Fruit fly (Drosophila melanogaster): ENCODE measurements around the gene baf.

Gene baf

DNA sequence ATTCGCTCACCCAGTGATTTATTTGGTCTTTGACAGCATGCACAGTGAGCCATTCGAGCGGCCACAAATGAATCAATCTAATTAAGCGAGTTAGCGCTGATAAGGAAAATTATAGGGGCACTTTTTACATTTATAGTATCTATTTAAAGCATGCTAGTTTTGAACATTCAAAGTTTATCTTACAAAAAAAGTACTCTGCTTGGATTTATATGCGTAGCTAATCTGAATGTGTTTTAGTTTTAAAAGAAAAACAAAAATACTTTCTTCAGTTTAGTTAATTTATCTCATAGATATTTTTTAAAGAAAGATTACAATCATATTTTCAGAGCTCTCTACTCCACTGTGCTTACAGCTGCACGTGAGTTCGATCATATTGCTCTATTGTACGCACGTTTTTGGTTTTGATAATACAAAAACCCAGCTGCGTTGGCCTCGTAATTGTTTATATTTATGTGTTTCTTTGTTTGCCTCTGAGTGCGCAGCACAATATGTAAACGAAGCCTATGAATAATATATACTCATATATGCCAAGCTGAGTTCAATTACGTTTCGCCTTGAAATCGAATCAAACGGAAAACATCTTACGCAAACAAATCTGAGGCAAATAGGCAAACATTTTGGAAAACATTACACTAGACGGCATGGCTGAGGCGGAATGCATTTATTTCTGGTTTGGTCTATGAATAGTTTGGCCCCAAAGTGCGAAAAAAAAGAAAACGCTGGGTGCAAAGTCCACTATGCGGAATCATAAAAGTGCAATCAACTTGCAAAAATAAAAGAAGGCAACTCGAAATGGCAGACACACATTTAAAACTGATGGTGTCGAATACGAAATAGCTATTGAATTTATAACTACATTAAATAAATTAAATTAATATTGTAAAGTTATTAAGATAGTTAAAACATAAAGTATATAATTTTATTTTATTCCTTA lies 27.3 kb upstream of the baf start (continued):
- TF ChIP-seq CG6163 (GFP tag; IDR thresholded peaks at IDR 0.05), result peak; percentile 81
- peak; percentile 96 for TF ChIP-seq CG32006 (GFP tag; optimal IDR thresholded peaks at IDR 0.05)
- TF ChIP-seq Eip75B (GFP tag; optimal IDR thresholded peaks at IDR 0.05), result peak; percentile 80
- TF ChIP-seq CG16779 (tag; optimal IDR thresholded peaks at IDR 0.05), result peak; percentile 65
- TF ChIP-seq Ets96B (tag; optimal IDR thresholded peaks at IDR 0.05), result peak; percentile 83
- TF ChIP-seq pdm3 (GFP tag; optimal IDR thresholded peaks at IDR 0.05), result peak; percentile 89
- TF ChIP-seq dsx (GFP tag; optimal IDR thresholded peaks at IDR 0.05; ENCODE audit: poor library complexity, severe bottlenecking), result peak; percentile 83
- TF ChIP-seq Sox15 (GFP tag; optimal IDR thresholded peaks at IDR 0.05), result peak; percentile 65
- TF ChIP-seq CG34406 (GFP tag; optimal IDR thresholded peaks at IDR 0.05), result peak; percentile 82
- TF ChIP-seq spab (GFP tag; optimal IDR thresholded peaks at IDR 0.05), result peak; percentile 78
- peak; percentile 91 for TF ChIP-seq achi (GFP tag; optimal IDR thresholded peaks at IDR 0.05)
- TF ChIP-seq CG11294 (GFP tag; IDR thresholded peaks at IDR 0.05), result peak; percentile 85
- TF ChIP-seq acj6 (GFP tag; optimal IDR thresholded peaks at IDR 0.05), result peak; percentile 84
- peak; percentile 92 for TF ChIP-seq net (GFP tag; optimal IDR thresholded peaks at IDR 0.05)
- TF ChIP-seq Blimp-1 (GFP tag; optimal IDR thresholded peaks at IDR 0.05), result peak; percentile 41
- TF ChIP-seq Met (GFP tag; optimal IDR thresholded peaks at IDR 0.05), result peak; percentile 90
- no peak for TF ChIP-seq Hr38 (GFP tag; optimal IDR thresholded peaks at IDR 0.05)
- TF ChIP-seq CG8319 (GFP tag; optimal IDR thresholded peaks at IDR 0.05), result peak; percentile 73
- TF ChIP-seq OdsH (GFP tag; optimal IDR thresholded peaks at IDR 0.05), result peak; percentile 91
- TF ChIP-seq CG15336 (GFP tag; IDR thresholded peaks at IDR 0.05), result peak; percentile 96
- peak; percentile 71 for TF ChIP-seq CG1621 (tag; optimal IDR thresholded peaks at IDR 0.05)
- TF ChIP-seq topi (GFP tag; optimal IDR thresholded peaks at IDR 0.05), result peak; percentile 83
- TF ChIP-seq eg (GFP tag; IDR thresholded peaks at IDR 0.05), result peak; percentile 92
- TF ChIP-seq fkh (GFP tag; optimal IDR thresholded peaks at IDR 0.05), result peak; percentile 75
- peak; percentile 81 for TF ChIP-seq lz (GFP tag; optimal IDR thresholded peaks at IDR 0.05)
- TF ChIP-seq CG8119 (GFP tag; IDR thresholded peaks at IDR 0.05), result peak; percentile 97
- TF ChIP-seq fd85E (GFP tag; optimal IDR thresholded peaks at IDR 0.05), result peak; percentile 48
- peak; percentile 86 for TF ChIP-seq Lpt (GFP tag; optimal IDR thresholded peaks at IDR 0.05)
- TF ChIP-seq Sox14 (GFP tag; optimal IDR thresholded peaks at IDR 0.05), result peak; percentile 92
- peak; percentile 75 for TF ChIP-seq Ets21C (GFP tag; optimal IDR thresholded peaks at IDR 0.05)
- peak; percentile 78 for TF ChIP-seq CG31627 (GFP tag; optimal IDR thresholded peaks at IDR 0.05)
- peak; percentile 79 for TF ChIP-seq fd59A (GFP tag; optimal IDR thresholded peaks at IDR 0.05)
- TF ChIP-seq CG3919 (GFP tag; optimal IDR thresholded peaks at IDR 0.05), result peak; percentile 88

DNA sequence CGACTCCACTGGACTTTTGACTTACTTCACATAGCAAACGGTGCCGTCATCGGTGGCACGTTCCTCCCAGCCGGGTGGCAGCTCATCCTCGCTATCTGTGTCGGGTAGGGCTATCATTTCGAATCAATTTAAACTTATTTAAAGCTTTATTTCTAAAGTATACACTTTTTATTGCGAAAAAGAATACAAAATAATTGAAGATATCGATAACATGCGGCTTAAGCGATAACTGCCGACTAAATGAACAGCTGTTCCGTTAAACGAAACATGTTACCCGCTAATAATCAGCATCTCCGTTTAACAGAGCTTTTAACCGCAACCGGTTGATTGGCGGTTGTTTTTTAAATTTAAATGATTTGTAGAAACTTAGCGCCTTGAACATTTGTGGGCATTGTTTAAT lies 25.2 kb upstream of the baf start, which contains the start of gene Wwox:
Gene Wwox, minus strand, starts transcription at position 215 of the 400 bp plus-strand sequence.
- TF ChIP-seq Eip78C (GFP tag), result peak; percentile 43
- TF ChIP-seq Lpt (GFP tag; optimal IDR thresholded peaks at IDR 0.05), result no peak
- no peak for TF ChIP-seq Hr4 (GFP tag; optimal IDR thresholded peaks at IDR 0.05)
- no peak for TF ChIP-seq Hr39 (GFP tag; optimal IDR thresholded peaks at IDR 0.05)
- TF ChIP-seq Blimp-1 (GFP tag; optimal IDR thresholded peaks at IDR 0.05), result no peak
- TF ChIP-seq svp (GFP tag), result peak; percentile 64
- peak; percentile 51 for TF ChIP-seq dsx (GFP tag; optimal IDR thresholded peaks at IDR 0.05; ENCODE audit: poor library complexity, severe bottlenecking)
- no peak for TF ChIP-seq CG11762 (GFP tag; optimal IDR thresholded peaks at IDR 0.05; ENCODE audit: insufficient read depth)
- TF ChIP-seq eg (GFP tag; IDR thresholded peaks at IDR 0.05), result no peak

DNA sequence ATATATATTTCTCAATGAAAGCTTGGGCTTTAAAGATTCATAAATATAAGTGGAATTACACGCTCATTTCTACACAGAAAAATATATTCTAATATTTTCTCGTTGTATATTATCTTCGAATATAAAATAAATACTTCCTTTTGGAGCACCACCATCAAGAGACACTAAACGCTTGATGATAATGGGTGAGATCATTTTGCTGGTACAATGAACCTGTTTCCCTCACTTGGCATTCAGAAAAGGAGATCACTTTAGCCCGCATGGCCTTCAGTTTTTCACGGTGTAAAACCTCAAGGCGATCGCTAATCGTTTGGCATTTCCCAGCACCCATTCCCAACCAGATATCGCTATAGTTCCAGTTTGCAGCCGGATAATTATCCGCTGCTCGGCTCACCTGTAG lies 23.2 kb upstream of the baf start:
- peak; percentile 24; the same call in 1 of the 2 replicates for TF ChIP-seq CG11294 (GFP tag; IDR thresholded peaks at IDR 0.05)
- peak; percentile 42 for TF ChIP-seq Sox14 (GFP tag; optimal IDR thresholded peaks at IDR 0.05)
- peak; percentile 34 for TF ChIP-seq Lpt (GFP tag; optimal IDR thresholded peaks at IDR 0.05)
- peak; percentile 66 for TF ChIP-seq topi (GFP tag; optimal IDR thresholded peaks at IDR 0.05)
- peak; percentile 15 for TF ChIP-seq CG6792 (GFP tag; optimal IDR thresholded peaks at IDR 0.05)
- peak; percentile 57 for TF ChIP-seq cyc (GFP tag; optimal IDR thresholded peaks at IDR 0.05)
- no peak for TF ChIP-seq fkh (GFP tag; optimal IDR thresholded peaks at IDR 0.05)
- TF ChIP-seq Smox (GFP tag; optimal IDR thresholded peaks at IDR 0.05), result peak; percentile 55
- peak; percentile 60 for TF ChIP-seq CG7368 (GFP tag; optimal IDR thresholded peaks at IDR 0.05)
- TF ChIP-seq Ets96B (tag; optimal IDR thresholded peaks at IDR 0.05), result peak; percentile 33
- peak; percentile 57 for TF ChIP-seq CG1621 (tag; optimal IDR thresholded peaks at IDR 0.05)
- peak; percentile 55 for TF ChIP-seq esn (GFP tag; optimal IDR thresholded peaks at IDR 0.05)
- TF ChIP-seq CG11902 (GFP tag; optimal IDR thresholded peaks at IDR 0.05), result peak; percentile 24
- TF ChIP-seq achi (GFP tag; optimal IDR thresholded peaks at IDR 0.05), result peak; percentile 48
- peak; percentile 15 for TF ChIP-seq CG8632 (GFP tag; optimal IDR thresholded peaks at IDR 0.05)
- peak; percentile 35 for TF ChIP-seq CG9139 (GFP tag; optimal IDR thresholded peaks at IDR 0.05)
- TF ChIP-seq CG6276 (GFP tag; optimal IDR thresholded peaks at IDR 0.05), result peak; percentile 66
- peak; percentile 68 for TF ChIP-seq CG15336 (GFP tag; IDR thresholded peaks at IDR 0.05)
- TF ChIP-seq CG34406 (GFP tag; optimal IDR thresholded peaks at IDR 0.05), result peak; percentile 34
